Fruit fly (Drosophila melanogaster) whole organism, embryonic: ENCODE results near the gene CG7006.

ENCODE experiments used
- CG11085 ChIP-seq: fragments of 200-800 bp; sonication (Bioruptor generic); IDR thresholded peaks from 2 replicates; pipeline ENCODE4 v1.3.6; 2022; ENCODE audit warnings: missing biosample characterization, missing genetic modification characterization
- CG14014 ChIP-seq: fragments of 200-800 bp; sonication (Bioruptor generic); IDR thresholded peaks from 2 replicates; pipeline ENCODE4 v1.3.6; 2022; ENCODE audit warnings: missing biosample characterization, missing genetic modification characterization
- Hr78 ChIP-seq, 2 experiments: fragments of 200-800 bp in 1 of 2; fragments of >200 bp in 1 of 2; sonication (Bioruptor generic) in 1 of 2; optimal IDR thresholded peaks; 2 replicates each; lab custom pipeline; 2017 to 2019; ENCODE audit warnings: missing biosample characterization in 2 of 2, missing genetic modification characterization in 2 of 2, mild to moderate bottlenecking in 1 of 2, moderate library complexity in 1 of 2
- Neu2 ChIP-seq: fragments of 200-800 bp; sonication (Bioruptor generic); optimal IDR thresholded peaks from 3 replicates; lab custom pipeline; 2016; ENCODE audit warnings: missing biosample characterization, missing genetic modification characterization, borderline replicate concordance
- Nf-YC ChIP-seq: fragments of 200-800 bp; optimal IDR thresholded peaks from 3 replicates; lab custom pipeline; 2019; ENCODE audit warnings: missing biosample characterization, mild to moderate bottlenecking, missing genetic modification characterization, moderate library complexity
- Stat92E ChIP-seq, 3 experiments: fragments of >200 bp in 2 of 3; fragments of 200-800 bp in 1 of 3; sonication (Bioruptor generic) in 1 of 3; optimal IDR thresholded peaks; 2 replicates each; lab custom pipeline; 2017 to 2019; ENCODE audit warnings: missing biosample characterization in 3 of 3, missing genetic modification characterization in 3 of 3, mild to moderate bottlenecking in 1 of 3, moderate library complexity in 1 of 3
- crc ChIP-seq: fragments of 200-800 bp; sonication (Bioruptor generic); optimal IDR thresholded peaks from 2 replicates; lab custom pipeline; 2016; ENCODE audit warnings: missing biosample characterization, missing genetic modification characterization
- row ChIP-seq: fragments of 200-800 bp; sonication (Bioruptor generic); IDR thresholded peaks from 3 replicates; pipeline ENCODE4 v1.3.6; 2022; ENCODE audit warnings: missing biosample characterization, missing genetic modification characterization
- usp ChIP-seq: fragments of >200 bp; optimal IDR thresholded peaks from 2 replicates; lab custom pipeline; 2017; ENCODE audit warnings: missing biosample characterization, missing genetic modification characterization

- TF ChIP-seq Neu2 (GFP tag; lab: Kevin White, UChicago), result no peak
- TF ChIP-seq row (GFP tag; lab: Robert Waterston, UW), result no peak
- no peak for TF ChIP-seq crc (GFP tag; lab: Kevin White, UChicago)
- no peak for TF ChIP-seq Nf-YC
- no peak for TF ChIP-seq usp
- TF ChIP-seq CG11085, result no peak
- no peak for TF ChIP-seq Hr78 (GFP tag; optimal IDR thresholded peaks at IDR 0.05; lab: Kevin White, UChicago)
- TF ChIP-seq CG14014, result no peak
- no peak for TF ChIP-seq Stat92E (GFP tag; optimal IDR thresholded peaks at IDR 0.05; lab: Kevin White, UChicago)
Observed at dm6 chr3R:24888418-24888817, 38.0 kb downstream of the CG7006 start.
